Worm (Caenorhabditis elegans) whole organism, L4/young adult: ENCODE measurements around the gene tag-153.
A peak's percentile ranks its signal among the peaks of the same experiment; 100 is the strongest.

ENCODE experiments used
- W03F9.2 ChIP-seq: fragments of 150-350 bp; optimal IDR thresholded peaks from 2 replicates; lab custom pipeline; 2014; ENCODE audit warnings: missing biosample characterization, missing genetic modification characterization
- dao-5 ChIP-seq: sonication (generic microtip); optimal IDR thresholded peaks from 2 replicates; lab custom pipeline; 2016; ENCODE audit warnings: missing genotype, missing genetic modification characterization, moderate library complexity, missing compliant biosample characterization
- him-1 ChIP-seq: sonication (generic microtip); optimal IDR thresholded peaks from 2 replicates; lab custom pipeline; 2016; ENCODE audit warnings: missing genotype, missing genetic modification reagents, missing genetic modification characterization, missing compliant biosample characterization

Gene tag-153

ce11 chrV:9314408-9314807, 8.5 kb upstream of the tag-153 start:
- TF ChIP-seq W03F9.2 (tag; lab: Kevin White, UChicago) (no peak), him-1 (tag; lab: Kevin White, UChicago) (no peak), dao-5 (tag; lab: Kevin White, UChicago) (no peak)

- TF ChIP-seq him-1 (tag; lab: Kevin White, UChicago) (no peak), dao-5 (tag; lab: Kevin White, UChicago) (no peak), W03F9.2 (tag; lab: Kevin White, UChicago) (no peak)
These were observed 5.9 kb upstream of the tag-153 start for ce11 chrV:9316970-9317369.

ce11 chrV:9318046-9318445, 4.8 kb upstream of the tag-153 start, which contains the start of gene kvs-3:
TSS of gene kvs-3 (plus strand) at chrV:9318311.
- TF ChIP-seq him-1 (tag; lab: Kevin White, UChicago) (peak; percentile 88), W03F9.2 (tag; lab: Kevin White, UChicago) (no peak), dao-5 (tag; lab: Kevin White, UChicago) (peak; percentile 79)

- TF ChIP-seq him-1 (tag; lab: Kevin White, UChicago) = no peak
- no peak for TF ChIP-seq W03F9.2 (tag; lab: Kevin White, UChicago)
- TF ChIP-seq dao-5 (tag; lab: Kevin White, UChicago) = no peak
These were observed 1.7 kb upstream of the tag-153 start, which contains the start of gene F44A2.7 for ce11 chrV:9321185-9321584. TSS of gene F44A2.7 (plus strand) at chrV:9321485.

ce11 chrV:9324167-9324566, 1.3 kb downstream of the tag-153 start:
- TF ChIP-seq dao-5 (tag; lab: Kevin White, UChicago) (no peak), W03F9.2 (tag; lab: Kevin White, UChicago) (no peak), him-1 (tag; lab: Kevin White, UChicago) (no peak)

- TF ChIP-seq him-1 (tag; lab: Kevin White, UChicago) (no peak), W03F9.2 (tag; lab: Kevin White, UChicago) (no peak), dao-5 (tag; lab: Kevin White, UChicago) (peak; percentile 20)
These were observed 4.0 kb downstream of the tag-153 start for ce11 chrV:9326903-9327302.

ce11 chrV:9327691-9328090, 4.8 kb downstream of the tag-153 start:
- TF ChIP-seq him-1 (tag; lab: Kevin White, UChicago) = no peak
- no peak for TF ChIP-seq W03F9.2 (tag; lab: Kevin White, UChicago)
- TF ChIP-seq dao-5 (tag; lab: Kevin White, UChicago) = no peak

ce11 chrV:9328670-9329069, 5.8 kb downstream of the tag-153 start, which contains the start of gene K07B1.4:
TSS of gene K07B1.4 (plus strand) at chrV:9328970.
- no peak for TF ChIP-seq him-1 (tag; lab: Kevin White, UChicago)
- TF ChIP-seq W03F9.2 (tag; lab: Kevin White, UChicago) = no peak
- no peak for TF ChIP-seq dao-5 (tag; lab: Kevin White, UChicago)

- no peak for TF ChIP-seq him-1 (tag; lab: Kevin White, UChicago)
- TF ChIP-seq W03F9.2 (tag; lab: Kevin White, UChicago) = no peak
- no peak for TF ChIP-seq dao-5 (tag; lab: Kevin White, UChicago)
These were observed 6.5 kb downstream of the tag-153 start for ce11 chrV:9329245-9329979.

ce11 chrV:9332611-9333315, 9.9 kb downstream of the tag-153 start:
- TF ChIP-seq him-1 (tag; lab: Kevin White, UChicago) = no peak
- no peak for TF ChIP-seq W03F9.2 (tag; lab: Kevin White, UChicago)
- TF ChIP-seq dao-5 (tag; lab: Kevin White, UChicago) = no peak

ce11 chrV:9333316-9334048, 10.6 kb downstream of the tag-153 start, which contains the start of gene acl-14:
TSS of gene acl-14 (minus strand) at chrV:9333631.
- TF ChIP-seq dao-5 (tag; lab: Kevin White, UChicago) = no peak
- TF ChIP-seq W03F9.2 (tag; lab: Kevin White, UChicago) = no peak
- TF ChIP-seq him-1 (tag; lab: Kevin White, UChicago) = no peak

ce11 chrV:9334216-9334615, 11.3 kb downstream of the tag-153 start, which contains the start of gene ucp-4:
TSS of gene ucp-4 (plus strand) at chrV:9334298.
- no peak for TF ChIP-seq him-1 (tag; lab: Kevin White, UChicago)
- TF ChIP-seq dao-5 (tag; lab: Kevin White, UChicago) = no peak
- TF ChIP-seq W03F9.2 (tag; lab: Kevin White, UChicago) = peak; percentile 29
